Fruit fly (Drosophila melanogaster) whole organism: ENCODE results near the gene gl.
A peak's percentile ranks its signal among the peaks of the same experiment; 100 is the strongest.

Source experiments
- CG8478 ChIP-seq: fragments of >200 bp; optimal IDR thresholded peaks from 2 replicates; lab custom pipeline; 2018; ENCODE audit warnings: inconsistent platforms
- Dll ChIP-seq: fragments of >200 bp; optimal IDR thresholded peaks from 2 replicates; lab custom pipeline; 2017
- EcR ChIP-seq, 2 experiments: fragments of >200 bp; optimal IDR thresholded peaks; 2 replicates each; lab custom pipeline; 2017; ENCODE audit warnings: missing biosample characterization in 2 of 2, missing genetic modification characterization in 2 of 2, missing genetic modification reagents in 2 of 2
- pan ChIP-seq: fragments of >200 bp; optimal IDR thresholded peaks from 2 replicates; lab custom pipeline; 2017
- psq ChIP-seq: fragments of >200 bp; optimal IDR thresholded peaks from 2 replicates; lab custom pipeline; 2017
- usp ChIP-seq: fragments of >200 bp; optimal IDR thresholded peaks from 2 replicates; lab custom pipeline; 2017; ENCODE audit warnings: missing biosample characterization, missing genetic modification characterization, mixed read lengths

The gl gene

dm6 chr3R:18372688-18373304 lies at the start of gene gl:
gl (minus strand) TSS chr3R:18372738.
- TF ChIP-seq Dll (lab: Kevin White, UChicago) (no peak), usp (GFP tag; lab: Kevin White, UChicago) (no peak), CG8478 (no peak), EcR (GFP tag; optimal IDR thresholded peaks at IDR 0.05; lab: Kevin White, UChicago) (no peak), pan (lab: Kevin White, UChicago) (no peak), psq (no peak)

dm6 chr3R:18412279-18413214 lies 40.0 kb upstream of the gl start, which contains the start of gene CG31122:
CG31122 (minus strand) TSS chr3R:18412874.
- TF ChIP-seq pan (lab: Kevin White, UChicago) (no peak), EcR (GFP tag; optimal IDR thresholded peaks at IDR 0.05; lab: Kevin White, UChicago) (no peak), psq (no peak), CG8478 (peak; percentile 38), Dll (lab: Kevin White, UChicago) (no peak)

dm6 chr3R:18411205-18411749 lies 38.7 kb upstream of the gl start, which contains the start of gene CG10864:
CG10864 (minus strand) TSS chr3R:18411631.
- no peak for TF ChIP-seq CG8478
- no peak for TF ChIP-seq EcR (GFP tag; optimal IDR thresholded peaks at IDR 0.05; lab: Kevin White, UChicago)
- no peak for TF ChIP-seq psq
- TF ChIP-seq usp (GFP tag; lab: Kevin White, UChicago), result no peak
- no peak for TF ChIP-seq Dll (lab: Kevin White, UChicago)
- no peak for TF ChIP-seq pan (lab: Kevin White, UChicago)

- TF ChIP-seq Dll (lab: Kevin White, UChicago), result no peak
- TF ChIP-seq CG8478, result no peak
- no peak for TF ChIP-seq usp (GFP tag; lab: Kevin White, UChicago)
- TF ChIP-seq pan (lab: Kevin White, UChicago), result no peak
- TF ChIP-seq EcR (GFP tag; optimal IDR thresholded peaks at IDR 0.05; lab: Kevin White, UChicago), result no peak
- TF ChIP-seq psq, result no peak
Measured at dm6 chr3R:18404713-18405112, 32.2 kb upstream of the gl start, which contains the start of gene CG7685. CG7685 (plus strand) TSS chr3R:18404940.

dm6 chr3R:18402549-18403429 lies 30.3 kb upstream of the gl start, which contains the start of the genes Wdr37 and koko:
Wdr37 (minus strand) TSS chr3R:18402716.
koko (plus strand) TSS chr3R:18403026.
- TF ChIP-seq Dll (lab: Kevin White, UChicago) (no peak), pan (lab: Kevin White, UChicago) (no peak), CG8478 (no peak), usp (GFP tag; lab: Kevin White, UChicago) (no peak), psq (no peak), EcR (GFP tag; optimal IDR thresholded peaks at IDR 0.05; lab: Kevin White, UChicago) (no peak)

- TF ChIP-seq pan (lab: Kevin White, UChicago) (no peak), usp (GFP tag; lab: Kevin White, UChicago) (no peak), psq (no peak), Dll (lab: Kevin White, UChicago) (no peak), CG8478 (no peak)
Measured at dm6 chr3R:18399698-18400020, 27.1 kb upstream of the gl start.

- TF ChIP-seq Dll (lab: Kevin White, UChicago), result peak; percentile 22
- TF ChIP-seq pan (lab: Kevin White, UChicago), result peak; percentile 63
- TF ChIP-seq psq, result no peak
Measured at dm6 chr3R:18398954-18399697, 26.6 kb upstream of the gl start, which contains the start of gene Vha100-2. Vha100-2 (minus strand) TSS chr3R:18399169.

- peak; percentile 64 for TF ChIP-seq Dll (lab: Kevin White, UChicago)
- TF ChIP-seq CG8478, result no peak
Measured at dm6 chr3R:18398460-18398901, 25.9 kb upstream of the gl start.

- TF ChIP-seq Dll (lab: Kevin White, UChicago), result no peak
- no peak for TF ChIP-seq CG8478
- no peak for TF ChIP-seq pan (lab: Kevin White, UChicago)
- no peak for TF ChIP-seq EcR (GFP tag; optimal IDR thresholded peaks at IDR 0.05; lab: Kevin White, UChicago)
Measured at dm6 chr3R:18397834-18398378, 25.4 kb upstream of the gl start.

dm6 chr3R:18396801-18397604 lies 24.5 kb upstream of the gl start, which contains the start of gene Vti1b:
Vti1b (plus strand) TSS chr3R:18396995.
- TF ChIP-seq pan (lab: Kevin White, UChicago), result no peak
- TF ChIP-seq psq, result no peak
- no peak for TF ChIP-seq CG8478
- TF ChIP-seq EcR (GFP tag; optimal IDR thresholded peaks at IDR 0.05; lab: Kevin White, UChicago), result no peak
- TF ChIP-seq Dll (lab: Kevin White, UChicago), result peak; percentile 89
- TF ChIP-seq usp (GFP tag; lab: Kevin White, UChicago), result no peak
